Worm (Caenorhabditis elegans): Measurements from ENCODE around the gene C50H2.7.

C50H2.7 gene

ce11 chrV:9918410-9918809 lies 4.2 kb upstream of the C50H2.7 start, which contains the start of gene C50H2.5:
TSS of gene C50H2.5 (plus strand) at chrV:9918710.
- TF ChIP-seq nhr-76 (tag; optimal IDR thresholded peaks at IDR 0.05) (no peak), nhr-11 (tag; optimal IDR thresholded peaks at IDR 0.05) (no peak), fkh-10 (GFP tag; optimal IDR thresholded peaks at IDR 0.05) (no peak), efl-1 (optimal IDR thresholded peaks at IDR 0.05) (no peak), efl-1 (GFP tag; optimal IDR thresholded peaks at IDR 0.05 in 1 of 2) (no peak), aha-1 (tag; optimal IDR thresholded peaks at IDR 0.05) (no peak), nhr-85 (tag) (no peak)

- TF ChIP-seq blmp-1 (tag; optimal IDR thresholded peaks at IDR 0.05): no peak
- no peak for TF ChIP-seq C34B4.2 (tag; optimal IDR thresholded peaks at IDR 0.05)
- no peak for TF ChIP-seq alr-1 (tag; optimal IDR thresholded peaks at IDR 0.05; ENCODE audit: borderline replicate concordance)
- no peak for TF ChIP-seq hlh-17 (GFP tag; optimal IDR thresholded peaks at IDR 0.05; ENCODE audit: borderline replicate concordance)
- no peak for TF ChIP-seq unc-98 (GFP tag; IDR thresholded peaks at IDR 0.05)
- TF ChIP-seq nhr-85 (tag): no peak
- TF ChIP-seq nhr-28 (tag; optimal IDR thresholded peaks at IDR 0.05): no peak
- no peak for TF ChIP-seq nhr-90 (tag; optimal IDR thresholded peaks at IDR 0.05; ENCODE audit: poor library complexity)
Measured at ce11 chrV:9921288-9921687, 1.3 kb upstream of the C50H2.7 start, which contains the start of gene ceh-75. TSS of gene ceh-75 (plus strand) at chrV:9921337.

- TF ChIP-seq nhr-85 (tag) (no peak), lin-15B (tag; optimal IDR thresholded peaks at IDR 0.05) (no peak), fkh-4 (tag; optimal IDR thresholded peaks at IDR 0.05; ENCODE audit: borderline replicate concordance) (no peak), unc-130 (tag; optimal IDR thresholded peaks at IDR 0.05) (no peak), nhr-237 (tag; optimal IDR thresholded peaks at IDR 0.05) (no peak), elt-2 (tag; optimal IDR thresholded peaks at IDR 0.05) (peak; percentile 52), Y116A8C.19 (tag; optimal IDR thresholded peaks at IDR 0.05; ENCODE audit: borderline replicate concordance) (no peak), snpc-4 (tag; optimal IDR thresholded peaks at IDR 0.05) (no peak), irx-1 (tag; optimal IDR thresholded peaks at IDR 0.05) (no peak), pqm-1 (tag; optimal IDR thresholded peaks at IDR 0.05) (peak; percentile 1)
Measured at ce11 chrV:9924389-9924788, 1.8 kb downstream of the C50H2.7 start.

ce11 chrV:9925647-9926046 lies 3.1 kb downstream of the C50H2.7 start:
- TF ChIP-seq jun-1 (tag; optimal IDR thresholded peaks at IDR 0.05): peak; percentile 43
- TF ChIP-seq ztf-11 (tag; optimal IDR thresholded peaks at IDR 0.05): no peak
- TF ChIP-seq efl-1 (optimal IDR thresholded peaks at IDR 0.05): no peak
- TF ChIP-seq efl-1 (GFP tag; optimal IDR thresholded peaks at IDR 0.05 in 1 of 2): peak in 1 of 2 experiments; percentile 27
- no peak for TF ChIP-seq aly-2 (tag; optimal IDR thresholded peaks at IDR 0.05)
- no peak for TF ChIP-seq fkh-8 (tag; optimal IDR thresholded peaks at IDR 0.05)
- TF ChIP-seq isw-1 (GFP tag; IDR thresholded peaks at IDR 0.05): no peak
- no peak for TF ChIP-seq nhr-84 (tag; optimal IDR thresholded peaks at IDR 0.05)
- no peak for TF ChIP-seq C16A3.4 (tag; optimal IDR thresholded peaks at IDR 0.05)
- TF ChIP-seq nhr-237 (tag; optimal IDR thresholded peaks at IDR 0.05): no peak
- no peak for TF ChIP-seq fkh-4 (tag; optimal IDR thresholded peaks at IDR 0.05; ENCODE audit: borderline replicate concordance)
- no peak for TF ChIP-seq ces-1 (GFP tag; optimal IDR thresholded peaks at IDR 0.05)
- peak; percentile 39 for TF ChIP-seq pqm-1 (tag; optimal IDR thresholded peaks at IDR 0.05)
- TF ChIP-seq hpl-2 (GFP tag; optimal IDR thresholded peaks at IDR 0.05): no peak
- no peak for TF ChIP-seq pag-3 (tag; optimal IDR thresholded peaks at IDR 0.05; ENCODE audit: borderline replicate concordance, insufficient read depth)
- no peak for TF ChIP-seq snpc-4 (tag; optimal IDR thresholded peaks at IDR 0.05)
- TF ChIP-seq efl-3 (GFP tag; optimal IDR thresholded peaks at IDR 0.05): no peak
- TF ChIP-seq irx-1 (tag; optimal IDR thresholded peaks at IDR 0.05): no peak
- TF ChIP-seq alr-1 (tag; optimal IDR thresholded peaks at IDR 0.05; ENCODE audit: borderline replicate concordance): no peak
- no peak for TF ChIP-seq aha-1 (tag; optimal IDR thresholded peaks at IDR 0.05)
- no peak for TF ChIP-seq zip-4 (GFP tag; optimal IDR thresholded peaks at IDR 0.05)
- TF ChIP-seq ama-1 (optimal IDR thresholded peaks at IDR 0.05): no peak
- no peak for TF ChIP-seq F16B12.6 (tag; optimal IDR thresholded peaks at IDR 0.05)
- TF ChIP-seq lsy-2 (tag; optimal IDR thresholded peaks at IDR 0.05): no peak
- TF ChIP-seq elt-2 (tag; optimal IDR thresholded peaks at IDR 0.05): peak; percentile 96
- no peak for TF ChIP-seq unc-86 (tag; optimal IDR thresholded peaks at IDR 0.05)
- no peak for TF ChIP-seq vab-15 (tag; optimal IDR thresholded peaks at IDR 0.05)
- TF ChIP-seq pax-3 (tag; optimal IDR thresholded peaks at IDR 0.05): no peak
- TF ChIP-seq snu-23 (GFP tag; optimal IDR thresholded peaks at IDR 0.05): no peak
- TF ChIP-seq ets-5 (GFP tag; IDR thresholded peaks at IDR 0.05): no peak
- no peak for TF ChIP-seq swsn-7 (tag; optimal IDR thresholded peaks at IDR 0.05)
- no peak for TF ChIP-seq C04F5.9 (tag; optimal IDR thresholded peaks at IDR 0.05)
- TF ChIP-seq hlh-4 (tag; optimal IDR thresholded peaks at IDR 0.05): no peak
- TF ChIP-seq mep-1 (tag; optimal IDR thresholded peaks at IDR 0.05): no peak
- no peak for TF ChIP-seq ceh-63 (GFP tag; optimal IDR thresholded peaks at IDR 0.05)

Measured in whole organism, L1 larva.